Fruit fly (Drosophila melanogaster) whole organism, embryonic: ENCODE measurements around the gene CG9044.
A peak's percentile ranks its signal among the peaks of the same experiment; 100 is the strongest.

ENCODE experiments used
- ATbp ChIP-seq: fragments of 200-800 bp; sonication (Bioruptor generic); optimal IDR thresholded peaks from 2 replicates; lab custom pipeline; 2017; ENCODE audit warnings: missing biosample characterization, mild to moderate bottlenecking, missing genetic modification characterization, missing genetic modification reagents
- CG10565 ChIP-seq: fragments of 200-800 bp; sonication (Bioruptor generic); optimal IDR thresholded peaks from 3 replicates; lab custom pipeline; 2016; ENCODE audit warnings: missing biosample characterization, mild to moderate bottlenecking, missing genetic modification characterization
- CG11398 ChIP-seq: fragments of 200-800 bp; sonication (Bioruptor generic); optimal IDR thresholded peaks from 2 replicates; lab custom pipeline; 2016; ENCODE audit warnings: missing biosample characterization, missing genetic modification characterization
- CG12104 ChIP-seq: fragments of 200-800 bp; sonication (Bioruptor generic); optimal IDR thresholded peaks from 3 replicates; lab custom pipeline; 2016; ENCODE audit warnings: missing biosample characterization, missing genetic modification characterization
- CG1233 ChIP-seq: fragments of 200-800 bp; sonication (Bioruptor generic); optimal IDR thresholded peaks from 4 replicates; lab custom pipeline; 2018; ENCODE audit warnings: missing biosample characterization, mild to moderate bottlenecking, missing genetic modification characterization
- CG12744 ChIP-seq: fragments of 200-800 bp; sonication (Bioruptor generic); optimal IDR thresholded peaks from 2 replicates; lab custom pipeline; 2016; ENCODE audit warnings: missing biosample characterization, missing genetic modification characterization
- CG15479 ChIP-seq: fragments of 200-800 bp; sonication (Bioruptor generic); optimal IDR thresholded peaks from 3 replicates; lab custom pipeline; 2019; ENCODE audit warnings: missing biosample characterization, mild to moderate bottlenecking, missing genetic modification characterization, moderate library complexity
- CG15514 ChIP-seq: fragments of 200-800 bp; sonication (Bioruptor generic); optimal IDR thresholded peaks from 3 replicates; lab custom pipeline; 2017; ENCODE audit warnings: missing biosample characterization, missing genetic modification characterization, mild to moderate bottlenecking, moderate library complexity, missing genetic modification reagents
- CG15696 ChIP-seq: fragments of 200-800 bp; sonication (Bioruptor generic); optimal IDR thresholded peaks from 2 replicates; lab custom pipeline; 2019; ENCODE audit warnings: missing biosample characterization, mild to moderate bottlenecking, missing genetic modification characterization, moderate library complexity
- CG17385 ChIP-seq: fragments of 200-800 bp; sonication (Bioruptor generic); optimal IDR thresholded peaks from 3 replicates; lab custom pipeline; 2018; ENCODE audit warnings: missing biosample characterization, mild to moderate bottlenecking, missing genetic modification characterization
- CG17802 ChIP-seq: fragments of 200-800 bp; sonication (Bioruptor generic); optimal IDR thresholded peaks from 2 replicates; lab custom pipeline; 2018; ENCODE audit warnings: missing biosample characterization, mild to moderate bottlenecking, missing genetic modification characterization, moderate library complexity
- CG18262 ChIP-seq: fragments of 200-800 bp; optimal IDR thresholded peaks from 3 replicates; lab custom pipeline; 2019; ENCODE audit warnings: missing biosample characterization, mild to moderate bottlenecking, missing genetic modification characterization, moderate library complexity
- CG2116 ChIP-seq: fragments of 200-800 bp; sonication (Bioruptor generic); optimal IDR thresholded peaks from 3 replicates; lab custom pipeline; 2018; ENCODE audit warnings: missing biosample characterization, mild to moderate bottlenecking, missing genetic modification characterization
- CG2120 ChIP-seq: fragments of 200-800 bp; sonication (Bioruptor generic); optimal IDR thresholded peaks from 3 replicates; lab custom pipeline; 2016; ENCODE audit warnings: missing biosample characterization, missing genetic modification characterization
- CG2875 ChIP-seq: fragments of 200-800 bp; sonication (Bioruptor generic); optimal IDR thresholded peaks from 2 replicates; lab custom pipeline; 2017; ENCODE audit warnings: missing biosample characterization, mild to moderate bottlenecking, missing genetic modification characterization, missing genetic modification reagents
- CG32772 ChIP-seq: fragments of 200-800 bp; sonication (Bioruptor generic); IDR thresholded peaks from 2 replicates; pipeline ENCODE4 v1.3.6; 2022; ENCODE audit warnings: missing biosample characterization, missing genetic modification characterization
- CG33557 ChIP-seq: fragments of 200-800 bp; sonication (Bioruptor generic); optimal IDR thresholded peaks from 2 replicates; lab custom pipeline; 2019; ENCODE audit warnings: missing biosample characterization, mild to moderate bottlenecking, missing genetic modification characterization, moderate library complexity
- CG5180 ChIP-seq: fragments of 200-800 bp; sonication (Bioruptor generic); optimal IDR thresholded peaks from 3 replicates; lab custom pipeline; 2017; ENCODE audit warnings: missing biosample characterization, missing genetic modification characterization, mild to moderate bottlenecking, moderate library complexity, missing genetic modification reagents
- CG6254 ChIP-seq: fragments of 200-800 bp; sonication (Bioruptor generic); optimal IDR thresholded peaks from 3 replicates; lab custom pipeline; 2017; ENCODE audit warnings: mild to moderate bottlenecking, missing biosample characterization, missing genetic modification reagents, missing genetic modification characterization
- CG6854 ChIP-seq: fragments of 200-800 bp; sonication (Bioruptor generic); optimal IDR thresholded peaks from 3 replicates; lab custom pipeline; 2017; ENCODE audit warnings: missing biosample characterization, mild to moderate bottlenecking, missing genetic modification characterization
- CG7357 ChIP-seq: fragments of 200-800 bp; sonication (Bioruptor generic); IDR thresholded peaks from 3 replicates; pipeline ENCODE4 v1.3.6; 2022; ENCODE audit warnings: missing biosample characterization, missing genetic modification characterization
- CG9215 ChIP-seq: fragments of 200-800 bp; sonication (Bioruptor generic); IDR thresholded peaks from 2 replicates; pipeline ENCODE4 v1.3.6; 2022; ENCODE audit warnings: missing biosample characterization, missing genetic modification characterization
- CTCF ChIP-seq: fragments of 200-800 bp; sonication (Bioruptor generic); optimal IDR thresholded peaks from 2 replicates; lab custom pipeline; 2017; ENCODE audit warnings: missing biosample characterization, mild to moderate bottlenecking, missing genetic modification characterization, moderate library complexity
- D19A ChIP-seq: fragments of 200-800 bp; optimal IDR thresholded peaks from 3 replicates; lab custom pipeline; 2019; ENCODE audit warnings: missing biosample characterization, mild to moderate bottlenecking, missing genetic modification characterization, moderate library complexity
- Fer1 ChIP-seq: fragments of 200-800 bp; sonication (Bioruptor generic); optimal IDR thresholded peaks from 2 replicates; lab custom pipeline; 2017; ENCODE audit warnings: missing biosample characterization, mild to moderate bottlenecking, missing genetic modification characterization
- Gsc ChIP-seq: fragments of 200-800 bp; sonication (Bioruptor generic); IDR thresholded peaks from 2 replicates; pipeline ENCODE4 v1.3.6; 2022; ENCODE audit warnings: missing biosample characterization, missing genetic modification characterization
- Hmx ChIP-seq: fragments of 200-800 bp; sonication (Bioruptor generic); optimal IDR thresholded peaks from 2 replicates; lab custom pipeline; 2016; ENCODE audit warnings: missing biosample characterization, missing genetic modification characterization
- Hr51 ChIP-seq, 2 experiments: fragments of 200-800 bp; sonication (Bioruptor generic); optimal IDR thresholded peaks; 2 replicates in 1 of 2; 3 replicates in 1 of 2; lab custom pipeline; 2016 to 2018; ENCODE audit warnings: missing biosample characterization in 2 of 2, missing genetic modification characterization in 2 of 2, mild to moderate bottlenecking in 1 of 2, moderate library complexity in 1 of 2
- Max ChIP-seq: fragments of 200-800 bp; sonication (Bioruptor generic); optimal IDR thresholded peaks from 2 replicates; lab custom pipeline; 2016; ENCODE audit warnings: missing biosample characterization, mild to moderate bottlenecking, missing genetic modification characterization
- Myb ChIP-seq: fragments of 200-800 bp; sonication (Bioruptor generic); optimal IDR thresholded peaks from 2 replicates; lab custom pipeline; 2016; ENCODE audit warnings: missing biosample characterization, missing genetic modification characterization
- NfI ChIP-seq: fragments of 200-800 bp; sonication (Bioruptor generic); optimal IDR thresholded peaks from 3 replicates; lab custom pipeline; 2018; ENCODE audit warnings: missing biosample characterization, mild to moderate bottlenecking, missing genetic modification characterization, moderate library complexity
- Pdp1 ChIP-seq, 2 experiments: fragments of 200-800 bp; sonication (Bioruptor generic); optimal IDR thresholded peaks; 3 replicates each; lab custom pipeline; 2016; ENCODE audit warnings: missing biosample characterization in 2 of 2, missing genetic modification characterization in 2 of 2, mild to moderate bottlenecking in 1 of 2, moderate library complexity in 1 of 2
- Six4 ChIP-seq: fragments of 200-800 bp; sonication (Bioruptor generic); optimal IDR thresholded peaks from 2 replicates; lab custom pipeline; 2016; ENCODE audit warnings: missing biosample characterization, missing genetic modification characterization
- Sox102F ChIP-seq: fragments of 200-800 bp; sonication (Bioruptor generic); optimal IDR thresholded peaks from 2 replicates; lab custom pipeline; 2018; ENCODE audit warnings: missing biosample characterization, mild to moderate bottlenecking, missing genetic modification characterization, moderate library complexity
- Sry-β ChIP-seq: fragments of 200-800 bp; sonication (Bioruptor generic); optimal IDR thresholded peaks from 2 replicates; lab custom pipeline; 2018; ENCODE audit warnings: missing biosample characterization, mild to moderate bottlenecking, missing genetic modification characterization, moderate library complexity
- abd-A ChIP-seq: fragments of 200-800 bp; sonication (Bioruptor generic); optimal IDR thresholded peaks from 3 replicates; lab custom pipeline; 2019; ENCODE audit warnings: missing biosample characterization, mild to moderate bottlenecking, missing genetic modification characterization, moderate library complexity
- ems ChIP-seq: fragments of 200-800 bp; sonication (Bioruptor generic); optimal IDR thresholded peaks from 3 replicates; lab custom pipeline; 2016; ENCODE audit warnings: missing biosample characterization, missing genetic modification characterization
- eyg ChIP-seq: fragments of 200-800 bp; sonication (Bioruptor generic); optimal IDR thresholded peaks from 3 replicates; lab custom pipeline; 2016; ENCODE audit warnings: missing biosample characterization, missing genetic modification characterization
- fd96Cb ChIP-seq: fragments of 200-800 bp; sonication (Bioruptor generic); optimal IDR thresholded peaks from 2 replicates; lab custom pipeline; 2018; ENCODE audit warnings: missing biosample characterization, mild to moderate bottlenecking, missing genetic modification characterization, moderate library complexity
- kay ChIP-seq: fragments of 200-800 bp; sonication (Bioruptor generic); optimal IDR thresholded peaks from 2 replicates; lab custom pipeline; 2016; ENCODE audit warnings: missing biosample characterization, missing genetic modification characterization
- org-1 ChIP-seq: fragments of 200-800 bp; sonication (Bioruptor generic); optimal IDR thresholded peaks from 2 replicates; lab custom pipeline; 2017; ENCODE audit warnings: missing biosample characterization, missing genetic modification characterization
- pum ChIP-seq: fragments of 200-800 bp; sonication (Bioruptor generic); optimal IDR thresholded peaks from 2 replicates; lab custom pipeline; 2016; ENCODE audit warnings: missing biosample characterization, missing genetic modification characterization
- sc ChIP-seq, 3 experiments: fragments of >200 bp in 2 of 3; fragments of 200-800 bp in 1 of 3; sonication (Bioruptor generic) in 1 of 3; optimal IDR thresholded peaks; 2 replicates in 2 of 3; 3 replicates in 1 of 3; lab custom pipeline; 2017; ENCODE audit warnings: mild to moderate bottlenecking in 1 of 3, missing biosample characterization in 1 of 3, missing genetic modification characterization in 1 of 3, missing genetic modification reagents in 1 of 3
- slbo ChIP-seq: fragments of 200-800 bp; sonication (Bioruptor generic); IDR thresholded peaks from 2 replicates; pipeline ENCODE4 v1.3.6; 2022; ENCODE audit warnings: missing biosample characterization, missing genetic modification characterization
- ssp ChIP-seq: fragments of 200-800 bp; sonication (Bioruptor generic); IDR thresholded peaks from 2 replicates; pipeline ENCODE4 v1.3.6; 2022; ENCODE audit warnings: missing biosample characterization, missing genetic modification characterization
- tap ChIP-seq: fragments of 200-800 bp; optimal IDR thresholded peaks from 3 replicates; lab custom pipeline; 2019; ENCODE audit warnings: missing biosample characterization, mild to moderate bottlenecking, missing genetic modification characterization, moderate library complexity
- trem ChIP-seq: fragments of 200-800 bp; optimal IDR thresholded peaks from 3 replicates; lab custom pipeline; 2019; ENCODE audit warnings: missing biosample characterization, mild to moderate bottlenecking, missing genetic modification characterization, moderate library complexity
- vfl ChIP-seq: fragments of 200-800 bp; sonication (Bioruptor generic); optimal IDR thresholded peaks from 2 replicates; lab custom pipeline; 2016; ENCODE audit warnings: missing biosample characterization, missing genetic modification characterization
- zfh2 ChIP-seq: fragments of 200-800 bp; sonication (Bioruptor generic); optimal IDR thresholded peaks from 2 replicates; lab custom pipeline; 2016; ENCODE audit warnings: missing biosample characterization, missing genetic modification characterization

Gene CG9044

DNA sequence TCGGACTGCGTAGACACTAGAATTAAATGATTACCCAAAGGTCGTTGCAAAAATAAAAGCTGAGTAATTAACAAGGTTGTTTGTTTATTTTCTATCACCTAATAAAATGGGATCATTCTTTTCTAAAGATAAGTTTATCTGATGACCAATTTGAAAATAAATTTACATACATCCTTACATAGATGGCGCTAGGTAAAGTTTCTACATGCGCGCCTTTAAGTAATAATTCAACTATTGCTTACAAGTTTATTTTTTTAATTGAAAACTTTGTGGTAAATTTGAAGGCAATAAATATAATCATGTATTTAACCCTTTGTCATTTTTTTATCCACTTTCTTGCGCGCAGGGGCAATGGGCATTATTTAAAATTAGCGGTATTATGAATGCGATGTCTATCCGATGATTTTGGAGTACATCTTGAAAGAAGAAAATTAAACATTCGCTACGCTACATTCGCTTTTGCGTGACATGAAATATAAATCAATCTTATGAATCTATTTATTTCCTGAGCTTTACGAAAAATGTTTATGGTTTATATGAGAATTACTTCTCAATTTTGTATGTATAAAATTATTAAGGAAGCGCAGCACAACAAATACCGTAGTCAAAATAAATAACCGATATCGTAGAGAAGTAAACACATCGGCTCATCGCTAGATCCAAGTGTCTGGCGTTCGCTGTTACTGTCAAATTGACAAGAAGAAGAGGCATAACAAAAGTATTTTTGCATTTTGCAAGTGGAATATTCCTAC, at the start of gene CG9044 (continued):
- TF ChIP-seq Sox102F (GFP tag; lab: Kevin White, UChicago) = no peak
- no peak for TF ChIP-seq CG5180 (GFP tag; lab: Kevin White, UChicago)
- TF ChIP-seq CG18262 (tag; lab: Kevin White, UChicago) = no peak
- no peak for TF ChIP-seq abd-A (tag; lab: Kevin White, UChicago)
- TF ChIP-seq sc (optimal IDR thresholded peaks at IDR 0.05; lab: Kevin White, UChicago) = no peak
- TF ChIP-seq sc (GFP tag; optimal IDR thresholded peaks at IDR 0.05; lab: Kevin White, UChicago) = peak; percentile 1
- TF ChIP-seq pum (GFP tag; lab: Kevin White, UChicago) = peak; percentile 57
- peak; percentile 62 for TF ChIP-seq CG2116 (GFP tag; lab: Kevin White, UChicago)
- peak; percentile 8 for TF ChIP-seq Sry-β (GFP tag; lab: Kevin White, UChicago)
- peak; percentile 37; the same call in 1 of the 2 replicates for TF ChIP-seq CG32772 (GFP tag; lab: Robert Waterston, UW)
- TF ChIP-seq CG15514 (GFP tag; lab: Kevin White, UChicago) = no peak
- no peak for TF ChIP-seq org-1 (GFP tag; lab: Kevin White, UChicago)
- peak; percentile 83 for TF ChIP-seq CG2120
- peak; percentile 7 for TF ChIP-seq Six4 (GFP tag; lab: Kevin White, UChicago)
- no peak for TF ChIP-seq D19A (tag; lab: Kevin White, UChicago)
- TF ChIP-seq tap (tag; lab: Kevin White, UChicago) = no peak
- TF ChIP-seq CG17802 = peak; percentile 27
- peak; percentile 94 for TF ChIP-seq CTCF
- TF ChIP-seq CG17385 (GFP tag; lab: Kevin White, UChicago) = peak; percentile 97
- TF ChIP-seq ssp (GFP tag; lab: Robert Waterston, UW) = peak; percentile 42
- TF ChIP-seq eyg = peak; percentile 26
- peak; percentile 66 for TF ChIP-seq CG9215 (GFP tag; lab: Robert Waterston, UW)
- peak; percentile 7 for TF ChIP-seq CG33557
- peak; percentile 67 to 69 for TF ChIP-seq Pdp1 (GFP tag; optimal IDR thresholded peaks at IDR 0.05; lab: Kevin White, UChicago)
- TF ChIP-seq CG10565 (GFP tag; lab: Kevin White, UChicago) = no peak
- TF ChIP-seq CG12104 (GFP tag; lab: Kevin White, UChicago) = peak; percentile 19
- TF ChIP-seq CG6254 (GFP tag; lab: Kevin White, UChicago) = no peak
- TF ChIP-seq CG2875 (GFP tag; lab: Kevin White, UChicago) = no peak
- no peak for TF ChIP-seq Gsc (GFP tag; lab: Robert Waterston, UW)
- no peak for TF ChIP-seq ATbp (GFP tag; lab: Kevin White, UChicago)
- no peak for TF ChIP-seq Hmx (GFP tag; lab: Kevin White, UChicago)
- TF ChIP-seq fd96Cb (tag; lab: Kevin White, UChicago) = peak; percentile 37
- peak; percentile 24 for TF ChIP-seq kay
- TF ChIP-seq CG15696 (tag; lab: Kevin White, UChicago) = peak; percentile 41
- TF ChIP-seq CG11398 (GFP tag; lab: Kevin White, UChicago) = peak; percentile 18
- no peak for TF ChIP-seq Fer1 (GFP tag; lab: Kevin White, UChicago)
- peak; percentile 30 for TF ChIP-seq ems (GFP tag; lab: Kevin White, UChicago)
- TF ChIP-seq vfl (GFP tag; lab: Kevin White, UChicago) = peak; percentile 23
- TF ChIP-seq CG12744 = no peak
- peak; percentile 59 for TF ChIP-seq Myb (GFP tag; lab: Kevin White, UChicago)
- peak; percentile 53 for TF ChIP-seq NfI (GFP tag; lab: Kevin White, UChicago)
- 0 out of 3 replicates have a peak, but pooled peaks have one; percentile 6 for TF ChIP-seq CG7357 (GFP tag; lab: Robert Waterston, UW)
- no peak for TF ChIP-seq CG15479 (GFP tag; lab: Kevin White, UChicago)
- peak; percentile 52 for TF ChIP-seq Max
- TF ChIP-seq CG1233 (GFP tag; lab: Kevin White, UChicago) = peak; percentile 39
- peak in 1 of 2 experiments; percentile 66 for TF ChIP-seq Hr51 (GFP tag; optimal IDR thresholded peaks at IDR 0.05; lab: Kevin White, UChicago)
- no peak for TF ChIP-seq CG6854 (GFP tag; lab: Kevin White, UChicago)
- TF ChIP-seq zfh2 = peak; percentile 83
- peak; percentile 17 for TF ChIP-seq trem
- TF ChIP-seq slbo (GFP tag; lab: Robert Waterston, UW) = peak; percentile 77
